Fruit fly (Drosophila melanogaster): ENCODE measurements around the gene EndoA.

Gene EndoA

DNA sequence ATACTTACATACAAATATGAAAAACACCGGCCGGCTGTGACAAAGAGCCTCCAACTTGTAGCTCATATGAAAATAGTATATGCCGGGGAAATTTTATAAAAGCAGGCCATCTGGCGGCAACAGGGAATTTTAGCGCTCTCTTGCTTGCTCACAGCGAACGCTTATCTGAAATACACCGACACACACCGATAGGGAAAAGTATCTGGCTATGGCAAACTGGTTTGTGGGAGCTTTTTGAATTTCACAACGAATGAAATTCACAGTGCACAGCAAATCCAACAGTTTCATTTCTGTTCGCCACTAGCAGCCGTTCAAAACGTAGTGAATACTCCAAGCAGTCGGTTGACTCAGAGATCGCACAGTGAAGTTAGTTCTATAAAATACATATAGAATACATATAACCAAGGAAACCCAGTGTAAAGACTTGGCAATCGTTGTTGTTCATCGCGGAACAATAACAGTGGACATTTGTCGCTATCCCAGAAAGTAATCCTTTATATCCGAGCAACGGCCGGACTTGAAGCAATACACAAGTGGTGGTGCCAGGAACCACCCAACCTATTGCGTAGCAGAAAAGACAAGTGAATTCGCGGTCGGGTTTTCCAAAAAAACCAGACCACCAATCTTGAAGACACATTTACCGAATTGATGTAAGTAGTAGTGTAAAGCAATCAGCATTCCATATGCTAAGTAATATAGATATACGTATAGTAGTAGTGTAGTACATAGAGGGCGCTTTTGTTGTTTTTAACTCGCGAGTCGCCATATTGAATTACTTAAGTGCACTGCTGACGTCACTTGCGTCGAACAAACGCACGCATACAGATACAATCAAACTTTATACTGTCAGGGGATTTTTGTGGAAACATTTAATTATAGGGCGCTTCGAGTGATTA, 11.8 kb downstream of the EndoA start (continued):
- TF ChIP-seq CG15269 (tag; optimal IDR thresholded peaks at IDR 0.05) (peak; percentile 16), sim (GFP tag; IDR thresholded peaks at IDR 0.05) (0 out of 2 replicates have a peak, but pooled peaks have one; percentile 30), gcm2 (GFP tag; optimal IDR thresholded peaks at IDR 0.05) (no peak), twi (tag; optimal IDR thresholded peaks at IDR 0.05) (peak; percentile 6), lab (GFP tag; optimal IDR thresholded peaks at IDR 0.05) (peak; percentile 31), CG32532 (GFP tag; IDR thresholded peaks at IDR 0.05) (peak; percentile 39; the same call in 1 of the 2 replicates), NK7.1 (GFP tag; optimal IDR thresholded peaks at IDR 0.05) (peak; percentile 33), CG13775 (GFP tag; optimal IDR thresholded peaks at IDR 0.05) (no peak), eve (GFP tag; optimal IDR thresholded peaks at IDR 0.05) (peak in 1 of 2 experiments; percentile 17), Ssrp (tag; optimal IDR thresholded peaks at IDR 0.05) (peak; percentile 6), Awh (GFP tag; IDR thresholded peaks at IDR 0.05) (no peak), Asciz (GFP tag; optimal IDR thresholded peaks at IDR 0.05) (no peak), en (GFP tag; optimal IDR thresholded peaks at IDR 0.05) (no peak), ftz-f1 (GFP tag; optimal IDR thresholded peaks at IDR 0.05) (peak; percentile 24), al (GFP tag; IDR thresholded peaks at IDR 0.05) (no peak), CG43689 (GFP tag; IDR thresholded peaks at IDR 0.05) (no peak), Ada2b (GFP tag; IDR thresholded peaks at IDR 0.05) (no peak), YL-1 (GFP tag; optimal IDR thresholded peaks at IDR 0.05) (peak; percentile 8), CG2875 (GFP tag; optimal IDR thresholded peaks at IDR 0.05) (no peak), CG7839 (tag; optimal IDR thresholded peaks at IDR 0.05) (peak; percentile 23), CG12659 (GFP tag; optimal IDR thresholded peaks at IDR 0.05) (peak; percentile 9), Chrac-16 (GFP tag; optimal IDR thresholded peaks at IDR 0.05) (no peak), CG33213 (GFP tag; optimal IDR thresholded peaks at IDR 0.05) (peak; percentile 35), cg (GFP tag; optimal IDR thresholded peaks at IDR 0.05) (peak; percentile 77), HmgZ (tag; optimal IDR thresholded peaks at IDR 0.05) (peak; percentile 53), CG9437 (GFP tag; optimal IDR thresholded peaks at IDR 0.05) (no peak), E2f2 (GFP tag; IDR thresholded peaks at IDR 0.05) (0 out of 2 replicates have a peak, but pooled peaks have one; percentile 24), Jarid2 (GFP tag; optimal IDR thresholded peaks at IDR 0.05) (peak; percentile 71), Bteb2 (GFP tag; optimal IDR thresholded peaks at IDR 0.05) (no peak), Nf-YB (GFP tag; optimal IDR thresholded peaks at IDR 0.05) (no peak), trh (GFP tag; optimal IDR thresholded peaks at IDR 0.05) (no peak), ATbp (GFP tag; optimal IDR thresholded peaks at IDR 0.05) (no peak), mirr (GFP tag; optimal IDR thresholded peaks at IDR 0.05) (peak; percentile 49), aop (GFP tag; IDR thresholded peaks at IDR 0.05) (no peak), Stat92E (GFP tag; optimal IDR thresholded peaks at IDR 0.05) (no peak), CG3281 (GFP tag; optimal IDR thresholded peaks at IDR 0.05) (peak; percentile 59), cwo (GFP tag; optimal IDR thresholded peaks at IDR 0.05) (peak; percentile 38), sens (GFP tag) (peak; percentile 63), CG4617 (GFP tag; optimal IDR thresholded peaks at IDR 0.05; ENCODE audit: borderline replicate concordance) (no peak), CG8290 (GFP tag; optimal IDR thresholded peaks at IDR 0.05) (peak; percentile 94), CG8290 (tag; optimal IDR thresholded peaks at IDR 0.05) (peak in 1 of 2 experiments; percentile 77), CG3847 (GFP tag; IDR thresholded peaks at IDR 0.05) (no peak), CG10543 (GFP tag; optimal IDR thresholded peaks at IDR 0.05) (peak; percentile 70), CG34224 (GFP tag; IDR thresholded peaks at IDR 0.05; ENCODE audit: partially characterized antibody) (peak; percentile 53; the same call in 2 of the 3 replicates), MBD-R2 (GFP tag; IDR thresholded peaks at IDR 0.05) (peak; percentile 25; the same call in 1 of the 2 replicates), ewg (GFP tag; optimal IDR thresholded peaks at IDR 0.05) (no peak), btn (GFP tag; optimal IDR thresholded peaks at IDR 0.05) (no peak), sd (tag; optimal IDR thresholded peaks at IDR 0.05) (peak; percentile 13)

Data from whole organism, embryonic.